Worm (Caenorhabditis elegans) whole organism, midembryonic: Measurements from ENCODE around the gene rpc-1.

Experiments
- T22C8.4 ChIP-seq: fragments of 200-800 bp; sonication (Bioruptor generic); IDR thresholded peaks from 2 replicates; pipeline ENCODE4 v1.3.6; 2022; ENCODE audit warnings: missing genetic modification characterization, missing compliant biosample characterization
- cog-1 ChIP-seq: sonication (generic microtip); optimal IDR thresholded peaks from 2 replicates; lab custom pipeline; 2016; ENCODE audit warnings: missing genetic modification characterization, missing compliant biosample characterization
- flt-1 ChIP-seq: fragments of 200-800 bp; sonication (Bioruptor generic); IDR thresholded peaks from 2 replicates; pipeline ENCODE4 v1.3.6; 2022; ENCODE audit warnings: missing genetic modification characterization, missing compliant biosample characterization
- klf-2 ChIP-seq: fragments of 200-800 bp; sonication (Bioruptor generic); conservative IDR thresholded peaks from 2 replicates; pipeline ENCODE4 v1.3.6; 2022; ENCODE audit warnings: missing genetic modification reagents, missing genetic modification characterization, missing compliant biosample characterization
- med-1 ChIP-seq: sonication (generic microtip); optimal IDR thresholded peaks from 2 replicates; lab custom pipeline; 2017; ENCODE audit warnings: missing genetic modification characterization, mild to moderate bottlenecking, missing compliant biosample characterization, antibody characterized with exemption, missing genetic modification reagents; ENCODE audit not compliant: insufficient read depth
- ref-1 ChIP-seq: fragments of 200-800 bp; sonication (Bioruptor generic); conservative IDR thresholded peaks from 2 replicates; pipeline ENCODE4 v1.3.6; 2022; ENCODE audit warnings: missing genetic modification reagents, missing genetic modification characterization, missing compliant biosample characterization
- tab-1 ChIP-seq: fragments of 200-800 bp; sonication (Bioruptor generic); IDR thresholded peaks from 2 replicates; pipeline ENCODE4 v1.3.6; 2022; ENCODE audit warnings: missing genetic modification characterization, missing compliant biosample characterization
- ztf-23 ChIP-seq: fragments of 200-800 bp; sonication (Bioruptor generic); IDR thresholded peaks from 2 replicates; pipeline ENCODE4 v1.3.6; 2022; ENCODE audit warnings: missing genetic modification reagents, missing genetic modification characterization, missing compliant biosample characterization
- ztf-29 ChIP-seq: fragments of 200-800 bp; sonication (Bioruptor generic); IDR thresholded peaks from 2 replicates; pipeline ENCODE4 v1.3.6; 2022; ENCODE audit warnings: missing genetic modification reagents, missing genetic modification characterization, missing compliant biosample characterization

Gene rpc-1

ce11 chrIV:7175346-7175745 lies 9.8 kb upstream of the rpc-1 start, which contains the start of gene C42D4.19:
Gene C42D4.19, plus strand, starts transcription at chrIV:7175646.
- TF ChIP-seq flt-1 (GFP tag; lab: Robert Waterston, UW) (no peak), ref-1 (GFP tag; lab: Robert Waterston, UW) (no peak), ztf-23 (no peak), tab-1 (GFP tag; lab: Robert Waterston, UW) (no peak)

- TF ChIP-seq ztf-23 (no peak), med-1 (GFP tag; lab: Kevin White, UChicago) (no peak), flt-1 (GFP tag; lab: Robert Waterston, UW) (no peak), klf-2 (GFP tag; lab: Robert Waterston, UW) (no peak), ztf-29 (no peak), ref-1 (GFP tag; lab: Robert Waterston, UW) (no peak), cog-1 (tag; lab: Kevin White, UChicago) (no peak), T22C8.4 (no peak), tab-1 (GFP tag; lab: Robert Waterston, UW) (no peak)
Measured at ce11 chrIV:7173489-7173888, 7.9 kb upstream of the rpc-1 start, which contains the start of gene str-1. Gene str-1, plus strand, starts transcription at chrIV:7173789.

ce11 chrIV:7171222-7171621 lies 5.7 kb upstream of the rpc-1 start, which contains the start of gene str-220:
Gene str-220, minus strand, starts transcription at chrIV:7171322.
- TF ChIP-seq ztf-29 = no peak
- TF ChIP-seq ref-1 (GFP tag; lab: Robert Waterston, UW) = no peak
- TF ChIP-seq flt-1 (GFP tag; lab: Robert Waterston, UW) = no peak
- no peak for TF ChIP-seq cog-1 (tag; lab: Kevin White, UChicago)
- no peak for TF ChIP-seq med-1 (GFP tag; lab: Kevin White, UChicago)
- TF ChIP-seq T22C8.4 = no peak
- no peak for TF ChIP-seq klf-2 (GFP tag; lab: Robert Waterston, UW)
- no peak for TF ChIP-seq ztf-23

- no peak for TF ChIP-seq flt-1 (GFP tag; lab: Robert Waterston, UW)
- no peak for TF ChIP-seq klf-2 (GFP tag; lab: Robert Waterston, UW)
- TF ChIP-seq ztf-23 = no peak
- no peak for TF ChIP-seq T22C8.4
- TF ChIP-seq cog-1 (tag; lab: Kevin White, UChicago) = no peak
- no peak for TF ChIP-seq ztf-29
- TF ChIP-seq ref-1 (GFP tag; lab: Robert Waterston, UW) = no peak
- no peak for TF ChIP-seq med-1 (GFP tag; lab: Kevin White, UChicago)
- no peak for TF ChIP-seq tab-1 (GFP tag; lab: Robert Waterston, UW)
Measured at ce11 chrIV:7167983-7168760, 2.6 kb upstream of the rpc-1 start, which contains the start of gene skr-16. Gene skr-16, plus strand, starts transcription at chrIV:7168710.

ce11 chrIV:7166553-7166952 lies 1.0 kb upstream of the rpc-1 start, which contains the start of gene C42D4.18:
Gene C42D4.18, plus strand, starts transcription at chrIV:7166783.
- TF ChIP-seq ztf-29 (no peak), ztf-23 (no peak), ref-1 (GFP tag; lab: Robert Waterston, UW) (no peak), T22C8.4 (no peak), med-1 (GFP tag; lab: Kevin White, UChicago) (no peak), flt-1 (GFP tag; lab: Robert Waterston, UW) (no peak), klf-2 (GFP tag; lab: Robert Waterston, UW) (no peak), tab-1 (GFP tag; lab: Robert Waterston, UW) (no peak), cog-1 (tag; lab: Kevin White, UChicago) (no peak)

ce11 chrIV:7159586-7159985 lies 6.0 kb downstream of the rpc-1 start:
- TF ChIP-seq cog-1 (tag; lab: Kevin White, UChicago) (no peak), klf-2 (GFP tag; lab: Robert Waterston, UW) (no peak), T22C8.4 (no peak), ztf-23 (no peak), tab-1 (GFP tag; lab: Robert Waterston, UW) (no peak), ref-1 (GFP tag; lab: Robert Waterston, UW) (no peak), flt-1 (GFP tag; lab: Robert Waterston, UW) (no peak), ztf-29 (no peak), med-1 (GFP tag; lab: Kevin White, UChicago) (no peak)

- no peak for TF ChIP-seq flt-1 (GFP tag; lab: Robert Waterston, UW)
- no peak for TF ChIP-seq med-1 (GFP tag; lab: Kevin White, UChicago)
- no peak for TF ChIP-seq ref-1 (GFP tag; lab: Robert Waterston, UW)
- TF ChIP-seq T22C8.4 = no peak
- no peak for TF ChIP-seq tab-1 (GFP tag; lab: Robert Waterston, UW)
- no peak for TF ChIP-seq cog-1 (tag; lab: Kevin White, UChicago)
- TF ChIP-seq klf-2 (GFP tag; lab: Robert Waterston, UW) = no peak
- TF ChIP-seq ztf-29 = no peak
- no peak for TF ChIP-seq ztf-23
Measured at ce11 chrIV:7158161-7158560, 7.4 kb downstream of the rpc-1 start.

- TF ChIP-seq ref-1 (GFP tag; lab: Robert Waterston, UW) (no peak), T22C8.4 (no peak), cog-1 (tag; lab: Kevin White, UChicago) (no peak), flt-1 (GFP tag; lab: Robert Waterston, UW) (no peak), tab-1 (GFP tag; lab: Robert Waterston, UW) (no peak), ztf-29 (no peak)
Measured at ce11 chrIV:7156356-7156755, 9.2 kb downstream of the rpc-1 start, which contains the start of gene maph-9. Gene maph-9, plus strand, starts transcription at chrIV:7156628.

- TF ChIP-seq ztf-23 (no peak), flt-1 (GFP tag; lab: Robert Waterston, UW) (no peak), T22C8.4 (no peak), cog-1 (tag; lab: Kevin White, UChicago) (no peak), tab-1 (GFP tag; lab: Robert Waterston, UW) (no peak), ztf-29 (no peak), ref-1 (GFP tag; lab: Robert Waterston, UW) (no peak), klf-2 (GFP tag; lab: Robert Waterston, UW) (no peak), med-1 (GFP tag; lab: Kevin White, UChicago) (no peak)
Measured at ce11 chrIV:7154356-7154755, 11.2 kb downstream of the rpc-1 start, which contains the start of gene C34D4.2. Gene C34D4.2, plus strand, starts transcription at chrIV:7154656.
